Worm (Caenorhabditis elegans) whole organism, L4/young adult: ENCODE data around the gene set-30.

Experiments
- W03F9.2 ChIP-seq: fragments of 150-350 bp; optimal IDR thresholded peaks from 2 replicates; lab custom pipeline; 2014; ENCODE audit warnings: missing biosample characterization, missing genetic modification characterization
- him-1 ChIP-seq: sonication (generic microtip); optimal IDR thresholded peaks from 2 replicates; lab custom pipeline; 2016; ENCODE audit warnings: missing genotype, missing genetic modification reagents, missing genetic modification characterization, missing compliant biosample characterization

DNA sequence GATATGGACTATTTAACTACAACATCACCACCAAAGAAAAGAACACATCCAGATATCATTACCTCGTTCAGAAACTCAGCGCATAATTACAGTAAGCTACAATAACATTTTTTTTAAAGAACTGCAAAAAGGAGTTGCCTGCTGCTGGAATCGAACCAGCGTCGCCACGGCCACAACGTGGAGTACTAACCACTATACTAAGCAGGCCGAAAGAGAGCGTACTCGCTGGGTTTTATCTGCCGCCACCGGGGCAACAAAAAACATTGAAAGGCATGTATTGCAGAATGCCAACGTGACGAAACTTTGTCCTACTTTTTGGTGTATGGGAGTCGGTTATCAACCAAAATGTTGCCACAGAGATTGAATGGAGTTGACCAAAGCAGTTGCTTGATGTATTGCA lies 23.6 kb downstream of the set-30 start:
- TF ChIP-seq him-1 (tag; lab: Kevin White, UChicago) (peak; percentile 40), W03F9.2 (no peak)
